Fruit fly (Drosophila melanogaster) whole organism, embryonic: ENCODE data around the gene hook.

ENCODE experiments used
- Abd-B ChIP-seq: fragments of 200-800 bp; sonication (Bioruptor generic); optimal IDR thresholded peaks from 2 replicates; lab custom pipeline; 2018; ENCODE audit warnings: missing biosample characterization, mild to moderate bottlenecking, missing genetic modification characterization, moderate library complexity
- Antp ChIP-seq: fragments of 200-800 bp; sonication (Bioruptor generic); optimal IDR thresholded peaks from 3 replicates; lab custom pipeline; 2016; ENCODE audit warnings: missing biosample characterization, missing genetic modification characterization
- Asciz ChIP-seq: fragments of 200-800 bp; sonication (Bioruptor generic); optimal IDR thresholded peaks from 2 replicates; lab custom pipeline; 2017; ENCODE audit warnings: missing biosample characterization, mild to moderate bottlenecking, missing genetic modification characterization, missing genetic modification reagents
- Atf-2 ChIP-seq: fragments of 200-800 bp; sonication (Bioruptor generic); optimal IDR thresholded peaks from 2 replicates; lab custom pipeline; 2016; ENCODE audit warnings: missing biosample characterization, missing genetic modification characterization
- Bdp1 ChIP-seq: fragments of 200-800 bp; sonication (Bioruptor generic); optimal IDR thresholded peaks from 3 replicates; lab custom pipeline; 2016; ENCODE audit warnings: missing biosample characterization, missing genetic modification characterization
- CG10274 ChIP-seq: fragments of 200-800 bp; sonication (Bioruptor generic); optimal IDR thresholded peaks from 3 replicates; lab custom pipeline; 2017; ENCODE audit warnings: missing biosample characterization, mild to moderate bottlenecking, missing genetic modification characterization
- CG12299 ChIP-seq: fragments of 200-800 bp; sonication (Bioruptor generic); optimal IDR thresholded peaks from 2 replicates; lab custom pipeline; 2018; ENCODE audit warnings: missing biosample characterization, mild to moderate bottlenecking, missing genetic modification characterization
- CG13894 ChIP-seq: fragments of 200-800 bp; sonication (Bioruptor generic); optimal IDR thresholded peaks from 3 replicates; lab custom pipeline; 2018; ENCODE audit warnings: missing biosample characterization, mild to moderate bottlenecking, missing genetic modification characterization, moderate library complexity
- CG1529 ChIP-seq: fragments of 200-800 bp; sonication (Bioruptor generic); optimal IDR thresholded peaks from 3 replicates; lab custom pipeline; 2018; ENCODE audit warnings: missing biosample characterization, missing genetic modification characterization
- CG15479 ChIP-seq: fragments of 200-800 bp; sonication (Bioruptor generic); optimal IDR thresholded peaks from 3 replicates; lab custom pipeline; 2019; ENCODE audit warnings: missing biosample characterization, mild to moderate bottlenecking, missing genetic modification characterization, moderate library complexity
- CG17568 ChIP-seq: fragments of 200-800 bp; sonication (Bioruptor generic); optimal IDR thresholded peaks from 2 replicates; lab custom pipeline; 2018; ENCODE audit warnings: missing biosample characterization, mild to moderate bottlenecking, missing genetic modification characterization, moderate library complexity
- CG18476 ChIP-seq: fragments of 200-800 bp; sonication (Bioruptor generic); optimal IDR thresholded peaks from 2 replicates; lab custom pipeline; 2016; ENCODE audit warnings: missing biosample characterization, mild to moderate bottlenecking, missing genetic modification characterization
- CG2120 ChIP-seq: fragments of 200-800 bp; sonication (Bioruptor generic); optimal IDR thresholded peaks from 3 replicates; lab custom pipeline; 2016; ENCODE audit warnings: missing biosample characterization, missing genetic modification characterization
- CG2202 ChIP-seq: fragments of 200-800 bp; sonication (Bioruptor generic); optimal IDR thresholded peaks from 2 replicates; lab custom pipeline; 2018; ENCODE audit warnings: missing biosample characterization, mild to moderate bottlenecking, missing genetic modification characterization
- CG32532 ChIP-seq: fragments of 200-800 bp; sonication (Bioruptor generic); IDR thresholded peaks from 2 replicates; pipeline ENCODE4 v1.3.6; 2022; ENCODE audit warnings: missing biosample characterization, missing genetic modification characterization
- CG3847 ChIP-seq: fragments of 200-800 bp; sonication (Bioruptor generic); IDR thresholded peaks from 2 replicates; pipeline ENCODE4 v1.3.6; 2022; ENCODE audit warnings: missing biosample characterization, missing genetic modification characterization
- CG4282 ChIP-seq: fragments of 200-800 bp; sonication (Bioruptor generic); optimal IDR thresholded peaks from 2 replicates; lab custom pipeline; 2016; ENCODE audit warnings: missing biosample characterization, missing genetic modification characterization
- CG6683 ChIP-seq: fragments of 200-800 bp; sonication (Bioruptor generic); optimal IDR thresholded peaks from 2 replicates; lab custom pipeline; 2017; ENCODE audit warnings: missing biosample characterization, mild to moderate bottlenecking, missing genetic modification characterization, missing genetic modification reagents
- CG7745 ChIP-seq: fragments of 200-800 bp; sonication (Bioruptor generic); optimal IDR thresholded peaks from 2 replicates; lab custom pipeline; 2018; ENCODE audit warnings: missing biosample characterization, mild to moderate bottlenecking, missing genetic modification characterization, moderate library complexity
- CG7963 ChIP-seq: fragments of 200-800 bp; sonication (Bioruptor generic); IDR thresholded peaks from 3 replicates; pipeline ENCODE4 v1.3.6; 2022; ENCODE audit warnings: missing biosample characterization, missing genetic modification characterization; ENCODE audit not compliant: partially characterized antibody
- CG8944 ChIP-seq: fragments of 200-800 bp; sonication (Bioruptor generic); optimal IDR thresholded peaks from 3 replicates; lab custom pipeline; 2016; ENCODE audit warnings: missing biosample characterization, missing genetic modification characterization
- CG9817 ChIP-seq: fragments of 200-800 bp; sonication (Bioruptor generic); optimal IDR thresholded peaks from 2 replicates; lab custom pipeline; 2018; ENCODE audit warnings: missing biosample characterization, mild to moderate bottlenecking, missing genetic modification characterization, moderate library complexity
- D19B ChIP-seq: fragments of 200-800 bp; sonication (Bioruptor generic); optimal IDR thresholded peaks from 2 replicates; lab custom pipeline; 2017; ENCODE audit warnings: missing biosample characterization, mild to moderate bottlenecking, missing genetic modification characterization
- Drgx ChIP-seq: fragments of 200-800 bp; sonication (Bioruptor generic); IDR thresholded peaks from 2 replicates; pipeline ENCODE4 v1.3.6; 2022; ENCODE audit warnings: missing biosample characterization, missing genetic modification characterization
- Fer3 ChIP-seq: fragments of 200-800 bp; sonication (Bioruptor generic); optimal IDR thresholded peaks from 2 replicates; lab custom pipeline; 2018; ENCODE audit warnings: missing biosample characterization, mild to moderate bottlenecking, missing genetic modification characterization, moderate library complexity
- HLH3B ChIP-seq: fragments of 200-800 bp; sonication (Bioruptor generic); IDR thresholded peaks from 2 replicates; pipeline ENCODE4 v1.3.6; 2022; ENCODE audit warnings: missing biosample characterization, missing genetic modification characterization
- Kr ChIP-seq: fragments of 200-800 bp; sonication (Bioruptor generic); optimal IDR thresholded peaks from 2 replicates; lab custom pipeline; 2017; ENCODE audit warnings: missing biosample characterization, mild to moderate bottlenecking, missing genetic modification characterization
- Meics ChIP-seq: fragments of 200-800 bp; sonication (Bioruptor generic); optimal IDR thresholded peaks from 2 replicates; lab custom pipeline; 2017; ENCODE audit warnings: missing biosample characterization, mild to moderate bottlenecking, missing genetic modification characterization
- Nf-YA ChIP-seq: fragments of 200-800 bp; sonication (Bioruptor generic); IDR thresholded peaks from 2 replicates; pipeline ENCODE4 v1.3.6; 2022; ENCODE audit warnings: missing biosample characterization, missing genetic modification characterization
- PHDP ChIP-seq: fragments of 200-800 bp; sonication (Bioruptor generic); optimal IDR thresholded peaks from 3 replicates; lab custom pipeline; 2018; ENCODE audit warnings: missing biosample characterization, mild to moderate bottlenecking, missing genetic modification characterization, moderate library complexity
- Ptx1 ChIP-seq: fragments of 200-800 bp; sonication (Bioruptor generic); IDR thresholded peaks from 2 replicates; pipeline ENCODE4 v1.3.6; 2022; ENCODE audit warnings: missing biosample characterization, missing genetic modification characterization
- Sox102F ChIP-seq: fragments of 200-800 bp; sonication (Bioruptor generic); optimal IDR thresholded peaks from 2 replicates; lab custom pipeline; 2018; ENCODE audit warnings: missing biosample characterization, mild to moderate bottlenecking, missing genetic modification characterization, moderate library complexity
- az2 ChIP-seq: fragments of 200-800 bp; sonication (Bioruptor generic); optimal IDR thresholded peaks from 3 replicates; lab custom pipeline; 2016; ENCODE audit warnings: missing biosample characterization, missing genetic modification characterization
- chif ChIP-seq, 2 experiments: fragments of 200-800 bp; sonication (Bioruptor generic); optimal IDR thresholded peaks; 3 replicates each; lab custom pipeline; 2016; ENCODE audit warnings: missing biosample characterization in 2 of 2, missing genetic modification characterization in 2 of 2
- chm ChIP-seq: fragments of 200-800 bp; sonication (Bioruptor generic); IDR thresholded peaks from 2 replicates; pipeline ENCODE4 v1.3.6; 2022; ENCODE audit warnings: missing biosample characterization, missing genetic modification characterization
- eyg ChIP-seq: fragments of 200-800 bp; sonication (Bioruptor generic); optimal IDR thresholded peaks from 3 replicates; lab custom pipeline; 2016; ENCODE audit warnings: missing biosample characterization, missing genetic modification characterization
- fu2 ChIP-seq: fragments of 200-800 bp; sonication (Bioruptor generic); optimal IDR thresholded peaks from 2 replicates; lab custom pipeline; 2016; ENCODE audit warnings: missing biosample characterization, missing genetic modification characterization
- otp ChIP-seq: fragments of 200-800 bp; sonication (Bioruptor generic); IDR thresholded peaks from 3 replicates; pipeline ENCODE4, ENCODE4 v1.3.6; 2022; ENCODE audit warnings: missing biosample characterization, missing genetic modification characterization
- pan ChIP-seq, 4 experiments: fragments of >200 bp in 3 of 4; fragments of 200-800 bp in 1 of 4; sonication (Bioruptor generic) in 1 of 4; optimal IDR thresholded peaks in 3 of 4; IDR thresholded peaks in 1 of 4; 2 replicates each; pipeline versions ENCODE4 v1.3.6 to Lab custom; 2017 to 2022; ENCODE audit warnings: missing biosample characterization in 2 of 4, missing genetic modification characterization in 2 of 4, mixed read lengths in 1 of 4
- pb ChIP-seq: fragments of 200-800 bp; sonication (Bioruptor generic); optimal IDR thresholded peaks from 3 replicates; lab custom pipeline; 2016; ENCODE audit warnings: missing biosample characterization, missing genetic modification characterization
- pros ChIP-seq: fragments of 200-800 bp; sonication (Bioruptor generic); optimal IDR thresholded peaks from 3 replicates; lab custom pipeline; 2019; ENCODE audit warnings: missing biosample characterization, mild to moderate bottlenecking, missing genetic modification characterization, moderate library complexity
- pum ChIP-seq: fragments of 200-800 bp; sonication (Bioruptor generic); optimal IDR thresholded peaks from 2 replicates; lab custom pipeline; 2016; ENCODE audit warnings: missing biosample characterization, missing genetic modification characterization
- sd ChIP-seq: fragments of 200-800 bp; sonication (Bioruptor generic); optimal IDR thresholded peaks from 3 replicates; lab custom pipeline; 2018; ENCODE audit warnings: missing biosample characterization, mild to moderate bottlenecking, missing genetic modification characterization, moderate library complexity
- sima ChIP-seq: fragments of 200-800 bp; sonication (Bioruptor generic); optimal IDR thresholded peaks from 2 replicates; lab custom pipeline; 2016; ENCODE audit warnings: missing biosample characterization, missing genetic modification characterization
- sqz ChIP-seq: fragments of 200-800 bp; sonication (Bioruptor generic); optimal IDR thresholded peaks from 3 replicates; lab custom pipeline; 2018; ENCODE audit warnings: missing biosample characterization, mild to moderate bottlenecking, missing genetic modification characterization
- tgo ChIP-seq: fragments of 200-800 bp; sonication (Bioruptor generic); IDR thresholded peaks from 3 replicates; pipeline ENCODE4 v1.3.6; 2022; ENCODE audit warnings: missing biosample characterization, missing genetic modification characterization
- tin ChIP-seq: fragments of 200-800 bp; sonication (Bioruptor generic); optimal IDR thresholded peaks from 3 replicates; lab custom pipeline; 2016; ENCODE audit warnings: missing biosample characterization, missing genetic modification characterization
- tio ChIP-seq: fragments of 200-800 bp; sonication (Bioruptor generic); optimal IDR thresholded peaks from 2 replicates; lab custom pipeline; 2017; ENCODE audit warnings: missing biosample characterization, missing genetic modification characterization, inconsistent platforms
- zfh2 ChIP-seq: fragments of 200-800 bp; sonication (Bioruptor generic); optimal IDR thresholded peaks from 2 replicates; lab custom pipeline; 2016; ENCODE audit warnings: missing biosample characterization, missing genetic modification characterization

hook gene

dm6 chr2L:18987078-18987895 lies 46.0 kb downstream of the hook start, which contains the start of the genes Swip-1 and EMC5 (continued):
- peak; percentile 62 for TF ChIP-seq PHDP (tag; lab: Kevin White, UChicago)
- no peak for TF ChIP-seq pum (GFP tag; lab: Kevin White, UChicago)
- peak; percentile 67; the same call in 1 of the 2 replicates for TF ChIP-seq CG32532 (GFP tag; lab: Robert Waterston, UW)
- peak; percentile 87 for TF ChIP-seq chm (GFP tag; lab: Robert Waterston, UW)
- TF ChIP-seq Abd-B, result peak; percentile 84
- peak; percentile 56 for TF ChIP-seq tin (GFP tag; lab: Kevin White, UChicago)
- no peak for TF ChIP-seq CG7745
- TF ChIP-seq CG17568 (GFP tag; lab: Kevin White, UChicago), result no peak
- TF ChIP-seq Atf-2, result no peak
- peak; percentile 24; the same call in 1 of the 3 replicates for TF ChIP-seq CG7963 (GFP tag; lab: Robert Waterston, UW)
- peak; percentile 68 for TF ChIP-seq Sox102F
- no peak for TF ChIP-seq Kr
- TF ChIP-seq CG3847 (GFP tag; lab: Robert Waterston, UW), result peak; percentile 70
- TF ChIP-seq Ptx1, result peak; percentile 82
- TF ChIP-seq pros, result no peak
- peak; percentile 27 for TF ChIP-seq CG12299 (tag; lab: Kevin White, UChicago)
- no peak for TF ChIP-seq CG6683
- no peak for TF ChIP-seq Bdp1 (GFP tag; lab: Kevin White, UChicago)
- no peak for TF ChIP-seq pan (optimal IDR thresholded peaks at IDR 0.05; lab: Kevin White, UChicago)
- TF ChIP-seq pan (GFP tag; optimal IDR thresholded peaks at IDR 0.05 in 1 of 2, IDR thresholded peaks at IDR 0.05 in 1 of 2), result no peak
- TF ChIP-seq fu2 (GFP tag; lab: Kevin White, UChicago), result no peak
- TF ChIP-seq Nf-YA (GFP tag; lab: Robert Waterston, UW), result 0 out of 2 replicates have a peak, but pooled peaks have one; percentile 32
- no peak for TF ChIP-seq eyg (GFP tag; lab: Kevin White, UChicago)
- peak; percentile 38 for TF ChIP-seq sqz (GFP tag; lab: Kevin White, UChicago)
- TF ChIP-seq Meics (GFP tag; lab: Kevin White, UChicago), result peak; percentile 60
- TF ChIP-seq CG9817 (tag; lab: Kevin White, UChicago), result peak; percentile 60
- TF ChIP-seq CG2202 (tag; lab: Kevin White, UChicago), result no peak
- peak; percentile 62 for TF ChIP-seq tgo (GFP tag; lab: Robert Waterston, UW)
- no peak for TF ChIP-seq CG10274 (GFP tag; lab: Kevin White, UChicago)
- peak; percentile 13 for TF ChIP-seq zfh2 (GFP tag; lab: Kevin White, UChicago)
- peak; percentile 54 for TF ChIP-seq CG2120 (GFP tag; lab: Kevin White, UChicago)
- TF ChIP-seq D19B (GFP tag; lab: Kevin White, UChicago), result no peak
- no peak for TF ChIP-seq CG4282
- no peak for TF ChIP-seq chif (GFP tag; optimal IDR thresholded peaks at IDR 0.05; lab: Kevin White, UChicago)
- TF ChIP-seq CG8944, result no peak
- peak; percentile 60 for TF ChIP-seq sd
- no peak for TF ChIP-seq CG18476
- TF ChIP-seq CG1529 (GFP tag; lab: Kevin White, UChicago), result peak; percentile 8
- TF ChIP-seq az2 (GFP tag; lab: Kevin White, UChicago), result peak; percentile 56
- no peak for TF ChIP-seq Drgx
- peak; percentile 44 for TF ChIP-seq Fer3
- TF ChIP-seq CG13894 (tag; lab: Kevin White, UChicago), result peak; percentile 29
- TF ChIP-seq Antp (GFP tag; lab: Kevin White, UChicago), result no peak
- TF ChIP-seq pb (GFP tag; lab: Kevin White, UChicago), result no peak
- no peak for TF ChIP-seq Asciz (GFP tag; lab: Kevin White, UChicago)
- no peak for TF ChIP-seq sima
- TF ChIP-seq HLH3B (GFP tag; lab: Robert Waterston, UW), result peak; percentile 52; the same call in 1 of the 2 replicates
- TF ChIP-seq otp (GFP tag; lab: Robert Waterston, UW), result no peak; the same call in 2 of the 3 replicates
- TF ChIP-seq tio (GFP tag; lab: Kevin White, UChicago), result peak; percentile 17
- no peak for TF ChIP-seq CG15479
